Worm (Caenorhabditis elegans): ENCODE measurements around the gene F25B5.3.

The F25B5.3 gene

ce11 chrIII:5914717-5915116 lies 34.0 kb upstream of the F25B5.3 start:
- TF ChIP-seq mdt-29 (GFP tag; IDR thresholded peaks at IDR 0.05), result no peak
- TF ChIP-seq php-3 (GFP tag; IDR thresholded peaks at IDR 0.05), result 0 out of 2 replicates have a peak, but pooled peaks have one; percentile 20
- no peak for TF ChIP-seq daf-19 (GFP tag; conservative IDR thresholded peaks at IDR 0.05)
- TF ChIP-seq Y48G9A.11 (GFP tag; IDR thresholded peaks at IDR 0.05), result no peak
- peak; percentile 79 for TF ChIP-seq dve-1 (tag; optimal IDR thresholded peaks at IDR 0.05; ENCODE audit: insufficient read depth)
- TF ChIP-seq set-16 (GFP tag; IDR thresholded peaks at IDR 0.05), result no peak
- TF ChIP-seq spr-1 (tag; optimal IDR thresholded peaks at IDR 0.05), result no peak
- no peak for TF ChIP-seq ztf-7 (tag; optimal IDR thresholded peaks at IDR 0.05)
- no peak for TF ChIP-seq ZK337.2 (GFP tag; IDR thresholded peaks at IDR 0.05)
- no peak for TF ChIP-seq nhr-111 (GFP tag; optimal IDR thresholded peaks at IDR 0.05)
- no peak for TF ChIP-seq dmd-8 (GFP tag; IDR thresholded peaks at IDR 0.05)
- TF ChIP-seq zfp-3 (GFP tag; conservative IDR thresholded peaks at IDR 0.05), result no peak
- no peak for TF ChIP-seq dpl-1 (GFP tag; optimal IDR thresholded peaks at IDR 0.05)
- TF ChIP-seq zag-1 (tag; optimal IDR thresholded peaks at IDR 0.05), result no peak
- TF ChIP-seq F10B5.3 (tag; optimal IDR thresholded peaks at IDR 0.05), result peak; percentile 27
- TF ChIP-seq R02D3.7 (tag; optimal IDR thresholded peaks at IDR 0.05), result no peak
- no peak for TF ChIP-seq ceh-20 (GFP tag; IDR thresholded peaks at IDR 0.05)
- no peak for TF ChIP-seq zfp-2 (tag; optimal IDR thresholded peaks at IDR 0.05)
- no peak for TF ChIP-seq jun-1 (tag; optimal IDR thresholded peaks at IDR 0.05)
- peak; percentile 38 for TF ChIP-seq ama-1 (optimal IDR thresholded peaks at IDR 0.05)
- TF ChIP-seq daf-8 (GFP tag; IDR thresholded peaks at IDR 0.05), result no peak
- no peak for TF ChIP-seq daf-12 (tag; optimal IDR thresholded peaks at IDR 0.05)
- TF ChIP-seq madf-5 (GFP tag; IDR thresholded peaks at IDR 0.05), result no peak
- TF ChIP-seq ceh-28 (tag; optimal IDR thresholded peaks at IDR 0.05), result no peak
- 0 out of 2 replicates have a peak, but pooled peaks have one; percentile 15 for TF ChIP-seq arid-1 (GFP tag; conservative IDR thresholded peaks at IDR 0.05)
- no peak for TF ChIP-seq nhr-102 (tag; optimal IDR thresholded peaks at IDR 0.05)
- no peak for TF ChIP-seq tra-1 (GFP tag; IDR thresholded peaks at IDR 0.05)
- no peak for TF ChIP-seq ces-1 (GFP tag; optimal IDR thresholded peaks at IDR 0.05)
- TF ChIP-seq ceh-82 (tag; optimal IDR thresholded peaks at IDR 0.05), result no peak
- no peak for TF ChIP-seq nhr-11 (tag; optimal IDR thresholded peaks at IDR 0.05)
- 0 out of 2 replicates have a peak, but pooled peaks have one; percentile 14 for TF ChIP-seq dmd-6 (GFP tag; IDR thresholded peaks at IDR 0.05)
- TF ChIP-seq F44E2.7 (GFP tag; IDR thresholded peaks at IDR 0.05), result no peak
- TF ChIP-seq unc-39 (tag; optimal IDR thresholded peaks at IDR 0.05), result no peak
- TF ChIP-seq T26A8.4 (GFP tag; IDR thresholded peaks at IDR 0.05), result no peak
- no peak for TF ChIP-seq Y5F2A.4 (GFP tag; optimal IDR thresholded peaks at IDR 0.05)
- no peak for TF ChIP-seq ceh-62 (tag; optimal IDR thresholded peaks at IDR 0.05)
- no peak for TF ChIP-seq lin-13 (GFP tag; optimal IDR thresholded peaks at IDR 0.05)
- no peak for TF ChIP-seq mxl-2 (GFP tag; conservative IDR thresholded peaks at IDR 0.05)
- no peak for TF ChIP-seq spr-3 (GFP tag; optimal IDR thresholded peaks at IDR 0.05)
- no peak for TF ChIP-seq ceh-44 (GFP tag; IDR thresholded peaks at IDR 0.05)
- TF ChIP-seq dmd-9 (GFP tag; IDR thresholded peaks at IDR 0.05), result no peak
- TF ChIP-seq hif-1 (tag; optimal IDR thresholded peaks at IDR 0.05), result no peak
- TF ChIP-seq unc-62 (GFP tag; optimal IDR thresholded peaks at IDR 0.05 in 1 of 2), result peak in 1 of 2 experiments; percentile 62
- no peak for TF ChIP-seq unc-62 (tag; optimal IDR thresholded peaks at IDR 0.05)
- no peak for TF ChIP-seq ztf-11 (tag; optimal IDR thresholded peaks at IDR 0.05)
- no peak for TF ChIP-seq Y105C5A.15 (GFP tag; IDR thresholded peaks at IDR 0.05)
- no peak for TF ChIP-seq egl-43 (GFP tag; IDR thresholded peaks at IDR 0.05)
- no peak for TF ChIP-seq F37D6.2 (tag; optimal IDR thresholded peaks at IDR 0.05)
- no peak for TF ChIP-seq nhr-42 (GFP tag; IDR thresholded peaks at IDR 0.05)
- TF ChIP-seq D1046.2 (GFP tag; IDR thresholded peaks at IDR 0.05), result no peak
- TF ChIP-seq tag-97 (GFP tag; IDR thresholded peaks at IDR 0.05), result no peak
- TF ChIP-seq attf-4 (tag; optimal IDR thresholded peaks at IDR 0.05), result no peak
- TF ChIP-seq vab-7 (GFP tag; IDR thresholded peaks at IDR 0.05), result no peak

Measured in whole organism, L4 larva.